Worm (Caenorhabditis elegans): ENCODE data around the gene paqr-2.

- TF ChIP-seq lsy-2 (tag; optimal IDR thresholded peaks at IDR 0.05), result no peak
- no peak for TF ChIP-seq unc-62 (GFP tag; optimal IDR thresholded peaks at IDR 0.05)
- no peak for TF ChIP-seq snpc-4 (tag; optimal IDR thresholded peaks at IDR 0.05)
Measured at ce11 chrIII:5367995-5368899, 11.5 kb downstream of the paqr-2 start, which contains the start of gene dhs-9.

Data from whole organism, mixed stage, embryonic.